Fruit fly (Drosophila melanogaster) whole organism, embryonic: ENCODE results near the gene CG5446.
A peak's percentile ranks its signal among the peaks of the same experiment; 100 is the strongest.

ENCODE experiments used
- CG10366 ChIP-seq: fragments of 200-800 bp; sonication (Bioruptor generic); IDR thresholded peaks from 2 replicates; pipeline ENCODE4 v1.3.6; 2022; ENCODE audit warnings: missing biosample characterization, missing genetic modification characterization
- CG10979 ChIP-seq: fragments of 200-800 bp; sonication (Bioruptor generic); optimal IDR thresholded peaks from 2 replicates; lab custom pipeline; 2018; ENCODE audit warnings: missing biosample characterization, mild to moderate bottlenecking, missing genetic modification characterization, moderate library complexity
- CG11456 ChIP-seq: fragments of 200-800 bp; sonication (Bioruptor generic); IDR thresholded peaks from 3 replicates; pipeline ENCODE4 v1.3.6; 2022; ENCODE audit warnings: missing biosample characterization, missing genetic modification characterization
- CG12769 ChIP-seq: fragments of 200-800 bp; sonication (Bioruptor generic); optimal IDR thresholded peaks from 2 replicates; lab custom pipeline; 2019; ENCODE audit warnings: missing biosample characterization, mild to moderate bottlenecking, missing genetic modification characterization, moderate library complexity
- CG14441 ChIP-seq: fragments of 200-800 bp; sonication (Bioruptor generic); IDR thresholded peaks from 2 replicates; pipeline ENCODE4 v1.3.6; 2022; ENCODE audit warnings: missing biosample characterization, missing genetic modification characterization
- CG15514 ChIP-seq: fragments of 200-800 bp; sonication (Bioruptor generic); optimal IDR thresholded peaks from 3 replicates; lab custom pipeline; 2017; ENCODE audit warnings: missing biosample characterization, missing genetic modification characterization, mild to moderate bottlenecking, moderate library complexity, missing genetic modification reagents
- CG17385 ChIP-seq: fragments of 200-800 bp; sonication (Bioruptor generic); optimal IDR thresholded peaks from 3 replicates; lab custom pipeline; 2018; ENCODE audit warnings: missing biosample characterization, mild to moderate bottlenecking, missing genetic modification characterization
- CG18599 ChIP-seq: fragments of 200-800 bp; sonication (Bioruptor generic); optimal IDR thresholded peaks from 3 replicates; lab custom pipeline; 2017; ENCODE audit warnings: missing biosample characterization, missing genetic modification characterization, mild to moderate bottlenecking, moderate library complexity, missing genetic modification reagents
- CG30403 ChIP-seq: fragments of 200-800 bp; sonication (Bioruptor generic); optimal IDR thresholded peaks from 3 replicates; lab custom pipeline; 2016; ENCODE audit warnings: missing biosample characterization, missing genetic modification characterization
- CG34224 ChIP-seq: fragments of 200-800 bp; sonication (Bioruptor generic); IDR thresholded peaks from 3 replicates; pipeline ENCODE4 v1.3.6; 2022; ENCODE audit warnings: missing biosample characterization, missing genetic modification characterization; ENCODE audit not compliant: partially characterized antibody
- CG34376 ChIP-seq: fragments of 200-800 bp; sonication (Bioruptor generic); optimal IDR thresholded peaks from 2 replicates; lab custom pipeline; 2018; ENCODE audit warnings: missing biosample characterization, mild to moderate bottlenecking, missing genetic modification characterization
- CG4424 ChIP-seq: fragments of 200-800 bp; sonication (Bioruptor generic); optimal IDR thresholded peaks from 3 replicates; lab custom pipeline; 2016; ENCODE audit warnings: missing biosample characterization, missing genetic modification characterization
- CG8290 ChIP-seq, 3 experiments: fragments of 200-800 bp; sonication (Bioruptor generic); optimal IDR thresholded peaks; 2 replicates each; lab custom pipeline; 2016 to 2019; ENCODE audit warnings: missing biosample characterization in 3 of 3, missing genetic modification characterization in 3 of 3, mild to moderate bottlenecking in 2 of 3, moderate library complexity in 1 of 3
- Dbx ChIP-seq: fragments of 200-800 bp; sonication (Bioruptor generic); IDR thresholded peaks from 3 replicates; pipeline ENCODE4 v1.3.6; 2022; ENCODE audit warnings: missing biosample characterization, missing genetic modification characterization
- Dek ChIP-seq: fragments of 200-800 bp; sonication (Bioruptor generic); optimal IDR thresholded peaks from 3 replicates; lab custom pipeline; 2019; ENCODE audit warnings: missing biosample characterization, mild to moderate bottlenecking, missing genetic modification characterization, moderate library complexity
- Dll ChIP-seq: fragments of 200-800 bp; sonication (Bioruptor generic); IDR thresholded peaks from 4 replicates; pipeline ENCODE4 v1.3.6; 2022; ENCODE audit warnings: missing biosample characterization, missing genetic modification characterization; ENCODE audit not compliant: partially characterized antibody
- GATAe ChIP-seq: fragments of 200-800 bp; sonication (Bioruptor generic); conservative IDR thresholded peaks from 2 replicates; pipeline ENCODE4 v1.3.6; 2022; ENCODE audit warnings: missing biosample characterization, missing genetic modification characterization
- HmgZ ChIP-seq: fragments of 200-800 bp; sonication (Bioruptor generic); optimal IDR thresholded peaks from 2 replicates; lab custom pipeline; 2018; ENCODE audit warnings: missing biosample characterization, mild to moderate bottlenecking, missing genetic modification characterization
- Hmr ChIP-seq: fragments of 200-800 bp; sonication (Bioruptor generic); optimal IDR thresholded peaks from 3 replicates; lab custom pipeline; 2017; ENCODE audit warnings: mild to moderate bottlenecking, missing biosample characterization, missing genetic modification reagents, missing genetic modification characterization
- Lim3 ChIP-seq: fragments of 200-800 bp; sonication (Bioruptor generic); IDR thresholded peaks from 2 replicates; pipeline ENCODE4 v1.3.6; 2022; ENCODE audit warnings: missing biosample characterization, missing genetic modification characterization
- MBD-R2 ChIP-seq: fragments of 200-800 bp; sonication (Bioruptor generic); IDR thresholded peaks from 2 replicates; pipeline ENCODE4 v1.3.6; 2022; ENCODE audit warnings: missing biosample characterization, missing genetic modification characterization
- Meics ChIP-seq: fragments of 200-800 bp; sonication (Bioruptor generic); optimal IDR thresholded peaks from 2 replicates; lab custom pipeline; 2017; ENCODE audit warnings: missing biosample characterization, mild to moderate bottlenecking, missing genetic modification characterization
- Nf-YC ChIP-seq: fragments of 200-800 bp; optimal IDR thresholded peaks from 3 replicates; lab custom pipeline; 2019; ENCODE audit warnings: missing biosample characterization, mild to moderate bottlenecking, missing genetic modification characterization, moderate library complexity
- Rfx ChIP-seq: fragments of 200-800 bp; sonication (Bioruptor generic); IDR thresholded peaks from 2 replicates; pipeline ENCODE4 v1.3.6; 2022; ENCODE audit warnings: missing biosample characterization, missing genetic modification characterization
- YL-1 ChIP-seq: fragments of 200-800 bp; sonication (Bioruptor generic); optimal IDR thresholded peaks from 3 replicates; lab custom pipeline; 2017; ENCODE audit warnings: missing biosample characterization, mild to moderate bottlenecking, missing genetic modification characterization
- bigmax ChIP-seq: fragments of 200-800 bp; sonication (Bioruptor generic); optimal IDR thresholded peaks from 2 replicates; lab custom pipeline; 2018; ENCODE audit warnings: missing biosample characterization, mild to moderate bottlenecking, missing genetic modification characterization
- chinmo ChIP-seq: fragments of 200-800 bp; sonication (Bioruptor generic); IDR thresholded peaks from 4 replicates; pipeline ENCODE4 v1.3.6; 2022; ENCODE audit warnings: missing biosample characterization, missing genetic modification characterization; ENCODE audit not compliant: partially characterized antibody
- ci ChIP-seq: fragments of 200-800 bp; sonication (Bioruptor generic); IDR thresholded peaks from 3 replicates; pipeline ENCODE4 v1.3.6; 2022; ENCODE audit warnings: missing biosample characterization, missing genetic modification characterization
- crol ChIP-seq: fragments of 200-800 bp; sonication (Bioruptor generic); IDR thresholded peaks from 2 replicates; pipeline ENCODE4 v1.3.6; 2022; ENCODE audit warnings: missing biosample characterization, missing genetic modification characterization
- crp ChIP-seq, 2 experiments: fragments of 200-800 bp; sonication (Bioruptor generic); optimal IDR thresholded peaks; 2 replicates in 1 of 2; 3 replicates in 1 of 2; lab custom pipeline; 2017; ENCODE audit warnings: missing biosample characterization in 2 of 2, missing genetic modification characterization in 2 of 2, mild to moderate bottlenecking in 1 of 2, moderate library complexity in 1 of 2
- cwo ChIP-seq: fragments of 200-800 bp; sonication (Bioruptor generic); optimal IDR thresholded peaks from 3 replicates; lab custom pipeline; 2017; ENCODE audit warnings: missing biosample characterization, missing genetic modification characterization, mild to moderate bottlenecking, moderate library complexity, missing genetic modification reagents
- eve ChIP-seq, 2 experiments: fragments of >200 bp; optimal IDR thresholded peaks; 2 replicates each; lab custom pipeline; 2017; ENCODE audit warnings: missing biosample characterization in 2 of 2, missing genetic modification characterization in 2 of 2
- gem ChIP-seq: fragments of 200-800 bp; sonication (Bioruptor generic); optimal IDR thresholded peaks from 2 replicates; lab custom pipeline; 2019; ENCODE audit warnings: missing biosample characterization, mild to moderate bottlenecking, missing genetic modification characterization, moderate library complexity
- hbn ChIP-seq: fragments of 200-800 bp; sonication (Bioruptor generic); IDR thresholded peaks from 2 replicates; pipeline ENCODE4 v1.3.6; 2022; ENCODE audit warnings: missing biosample characterization, missing genetic modification characterization; ENCODE audit not compliant: partially characterized antibody
- lilli ChIP-seq: fragments of 200-800 bp; sonication (Bioruptor generic); optimal IDR thresholded peaks from 3 replicates; lab custom pipeline; 2016; ENCODE audit warnings: missing biosample characterization, missing genetic modification characterization
- pfk ChIP-seq: fragments of 200-800 bp; sonication (Bioruptor generic); optimal IDR thresholded peaks from 2 replicates; lab custom pipeline; 2018; ENCODE audit warnings: missing biosample characterization, mild to moderate bottlenecking, missing genetic modification characterization, moderate library complexity
- phol ChIP-seq: fragments of 200-800 bp; sonication (Bioruptor generic); optimal IDR thresholded peaks from 3 replicates; lab custom pipeline; 2018; ENCODE audit warnings: missing biosample characterization, mild to moderate bottlenecking, missing genetic modification characterization, moderate library complexity
- psq ChIP-seq: fragments of 200-800 bp; sonication (Bioruptor generic); optimal IDR thresholded peaks from 2 replicates; lab custom pipeline; 2017; ENCODE audit warnings: missing biosample characterization, missing genetic modification characterization
- pzg ChIP-seq: fragments of 200-800 bp; sonication (Bioruptor generic); optimal IDR thresholded peaks from 3 replicates; lab custom pipeline; 2018; ENCODE audit warnings: missing biosample characterization, mild to moderate bottlenecking, missing genetic modification characterization, moderate library complexity
- row ChIP-seq: fragments of 200-800 bp; sonication (Bioruptor generic); IDR thresholded peaks from 3 replicates; pipeline ENCODE4 v1.3.6; 2022; ENCODE audit warnings: missing biosample characterization, missing genetic modification characterization
- sd ChIP-seq: fragments of 200-800 bp; sonication (Bioruptor generic); optimal IDR thresholded peaks from 3 replicates; lab custom pipeline; 2018; ENCODE audit warnings: missing biosample characterization, mild to moderate bottlenecking, missing genetic modification characterization, moderate library complexity
- slbo ChIP-seq: fragments of 200-800 bp; sonication (Bioruptor generic); IDR thresholded peaks from 2 replicates; pipeline ENCODE4 v1.3.6; 2022; ENCODE audit warnings: missing biosample characterization, missing genetic modification characterization
- sr ChIP-seq: fragments of 200-800 bp; sonication (Bioruptor generic); IDR thresholded peaks from 3 replicates; pipeline ENCODE4 v1.3.6; 2022; ENCODE audit warnings: missing biosample characterization, missing genetic modification characterization
- sug ChIP-seq: fragments of 200-800 bp; optimal IDR thresholded peaks from 2 replicates; lab custom pipeline; 2019; ENCODE audit warnings: missing biosample characterization, mild to moderate bottlenecking, missing genetic modification characterization, moderate library complexity
- vvl ChIP-seq: fragments of 200-800 bp; sonication (Bioruptor generic); IDR thresholded peaks from 2 replicates; pipeline ENCODE4 v1.3.6; 2022; ENCODE audit warnings: missing biosample characterization, missing genetic modification characterization
- yki ChIP-seq: fragments of >200 bp; optimal IDR thresholded peaks from 3 replicates; lab custom pipeline; 2018
- zfh2 ChIP-seq: fragments of 200-800 bp; sonication (Bioruptor generic); optimal IDR thresholded peaks from 2 replicates; lab custom pipeline; 2016; ENCODE audit warnings: missing biosample characterization, missing genetic modification characterization

CG5446 gene

DNA sequence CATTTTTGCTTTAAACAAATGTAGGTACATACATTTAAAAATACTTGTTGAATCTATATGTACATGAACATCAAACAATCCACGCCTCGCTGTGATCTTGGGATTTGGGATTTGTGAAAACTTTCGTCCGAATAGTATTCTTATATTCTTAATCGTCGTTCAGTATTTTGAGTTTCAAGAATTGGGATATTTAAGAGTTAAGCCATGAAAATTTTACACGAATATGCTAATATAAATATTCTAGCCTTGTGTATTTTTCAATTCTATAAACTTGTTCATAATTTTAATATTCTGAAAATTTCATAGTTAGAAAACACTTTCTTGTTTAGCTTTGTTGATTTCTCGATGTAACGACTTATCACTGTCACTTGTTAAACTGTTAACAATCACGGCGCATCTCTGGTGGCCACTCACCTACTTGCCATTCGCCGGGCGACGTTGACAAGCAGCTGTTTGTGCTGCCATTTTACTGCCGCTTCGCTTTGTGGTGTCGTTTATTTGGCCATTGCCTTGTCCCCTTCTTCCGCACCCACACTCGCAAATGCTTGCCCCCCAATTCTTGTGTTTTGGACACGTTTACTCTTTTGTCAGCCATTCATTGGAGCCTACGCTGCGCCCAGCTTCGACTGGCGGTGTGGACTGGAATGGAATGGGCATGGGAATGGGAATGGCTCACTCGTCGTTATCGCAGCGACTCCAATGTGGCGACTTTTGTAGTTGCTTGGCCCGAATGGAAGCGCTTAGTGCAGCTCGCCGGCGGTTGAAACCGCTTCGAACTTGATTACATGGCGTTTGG is 8.7 kb upstream of the CG5446 start (continued):
- TF ChIP-seq sr (GFP tag; lab: Robert Waterston, UW) (0 out of 3 replicates have a peak, but pooled peaks have one; percentile 7), Rfx (GFP tag; lab: Robert Waterston, UW) (peak; percentile 33; the same call in 1 of the 2 replicates), hbn (peak; percentile 32), phol (peak; percentile 88), YL-1 (GFP tag; lab: Kevin White, UChicago) (peak; percentile 67), chinmo (GFP tag; lab: Robert Waterston, UW) (peak; percentile 32; the same call in 1 of the 4 replicates), lilli (GFP tag; lab: Kevin White, UChicago) (peak; percentile 1), CG8290 (GFP tag; optimal IDR thresholded peaks at IDR 0.05; lab: Kevin White, UChicago) (peak; percentile 6), CG8290 (tag; optimal IDR thresholded peaks at IDR 0.05; lab: Kevin White, UChicago) (peak in 1 of 2 experiments; percentile 44), MBD-R2 (GFP tag; lab: Robert Waterston, UW) (peak; percentile 90), CG17385 (GFP tag; lab: Kevin White, UChicago) (peak; percentile 20), row (GFP tag; lab: Robert Waterston, UW) (peak; percentile 88), CG4424 (GFP tag; lab: Kevin White, UChicago) (peak; percentile 10), crp (GFP tag; optimal IDR thresholded peaks at IDR 0.05; lab: Kevin White, UChicago) (peak; percentile 38 to 92), eve (GFP tag; optimal IDR thresholded peaks at IDR 0.05; lab: Kevin White, UChicago) (no peak), zfh2 (GFP tag; lab: Kevin White, UChicago) (peak; percentile 5), CG14441 (peak; percentile 18; the same call in 1 of the 2 replicates), CG30403 (GFP tag; lab: Kevin White, UChicago) (peak; percentile 11), gem (peak; percentile 84), CG34224 (GFP tag; lab: Robert Waterston, UW) (peak; percentile 35; the same call in 1 of the 3 replicates), sd (tag; lab: Kevin White, UChicago) (peak; percentile 22), vvl (GFP tag; lab: Robert Waterston, UW) (peak; percentile 32; the same call in 1 of the 2 replicates), slbo (GFP tag; lab: Robert Waterston, UW) (no peak), CG10979 (no peak), CG34376 (GFP tag; lab: Kevin White, UChicago) (no peak), CG10366 (GFP tag; lab: Robert Waterston, UW) (no peak), CG11456 (peak; percentile 53; the same call in 1 of the 3 replicates), Dll (GFP tag; lab: Robert Waterston, UW) (0 out of 4 replicates have a peak, but pooled peaks have one; percentile 3), bigmax (peak; percentile 81), GATAe (no peak), Nf-YC (tag; lab: Kevin White, UChicago) (peak; percentile 21), crol (GFP tag; lab: Robert Waterston, UW) (peak; percentile 66), Lim3 (no peak), CG15514 (GFP tag; lab: Kevin White, UChicago) (peak; percentile 8), ci (GFP tag; lab: Robert Waterston, UW) (peak; percentile 12; the same call in 1 of the 3 replicates), Hmr (peak; percentile 36), sug (tag; lab: Kevin White, UChicago) (peak; percentile 48), Dek (tag; lab: Kevin White, UChicago) (no peak), CG12769 (tag; lab: Kevin White, UChicago) (peak; percentile 84), psq (GFP tag; lab: Kevin White, UChicago) (peak; percentile 99), yki (lab: Kevin White, UChicago) (peak; percentile 35), pzg (peak; percentile 54), cwo (peak; percentile 17), pfk (GFP tag; lab: Kevin White, UChicago) (peak; percentile 35), HmgZ (tag; lab: Kevin White, UChicago) (peak; percentile 11), Dbx (GFP tag; lab: Robert Waterston, UW) (peak; percentile 63; the same call in 1 of the 3 replicates), CG18599 (GFP tag; lab: Kevin White, UChicago) (peak; percentile 15), Meics (peak; percentile 2)
